Worm (Caenorhabditis elegans) whole organism, L2 larva: ENCODE data around the gene srg-29.

Experiments
- aly-2 ChIP-seq: fragments of 150-350 bp; optimal IDR thresholded peaks from 2 replicates; lab custom pipeline; 2014; ENCODE audit warnings: missing biosample characterization, missing genetic modification characterization
- blmp-1 ChIP-seq: sonication (generic microtip); optimal IDR thresholded peaks from 2 replicates; lab custom pipeline; 2017; ENCODE audit warnings: missing genetic modification characterization, mild to moderate bottlenecking, missing compliant biosample characterization, antibody characterized with exemption, moderate library complexity; ENCODE audit not compliant: insufficient read depth
- mdl-1 ChIP-seq, 2 experiments: fragments of 150-350 bp in 1 of 2; sonication (generic microtip) in 1 of 2; optimal IDR thresholded peaks; 2 replicates each; lab custom pipeline; 2017; ENCODE audit warnings: missing biosample characterization in 2 of 2, missing genetic modification characterization in 2 of 2
- unc-39 ChIP-seq: fragments of 150-350 bp; optimal IDR thresholded peaks from 2 replicates; lab custom pipeline; 2014; ENCODE audit warnings: missing biosample characterization, missing genetic modification characterization

ce11 chrV:5287273-5287672 lies 49.7 kb upstream of the srg-29 start, which contains the start of gene Y49G5A.1:
- TF ChIP-seq mdl-1 (tag; optimal IDR thresholded peaks at IDR 0.05; lab: Kevin White, UChicago) (no peak), unc-39 (no peak), blmp-1 (tag; lab: Kevin White, UChicago) (no peak), aly-2 (tag; lab: Kevin White, UChicago) (no peak)
